Fruit fly (Drosophila melanogaster): ENCODE data around the gene sov.

The sov gene

DNA sequence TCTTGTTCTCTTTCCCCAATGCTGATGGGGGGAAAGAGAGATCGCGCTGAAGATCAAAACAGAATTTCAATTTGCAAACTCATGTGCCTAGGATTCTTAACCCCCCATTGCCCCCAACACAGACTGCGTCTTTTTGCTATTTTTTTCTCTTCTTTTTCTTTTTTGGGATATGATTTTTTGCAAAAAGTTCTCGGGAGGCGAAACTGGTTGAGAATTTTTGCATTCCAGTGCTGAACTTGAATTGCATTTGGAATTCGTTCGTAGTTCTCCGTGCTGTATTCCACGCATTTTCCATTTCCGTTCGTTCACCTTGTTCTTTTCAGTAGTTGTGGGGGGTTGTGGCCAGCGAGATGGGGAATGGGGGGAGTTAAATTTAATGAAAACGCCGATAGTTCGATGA, 48.0 kb upstream of the sov start (continued):
- TF ChIP-seq CG7368 (GFP tag; optimal IDR thresholded peaks at IDR 0.05) (no peak), cyc (GFP tag; optimal IDR thresholded peaks at IDR 0.05) (no peak), Sox102F (GFP tag; optimal IDR thresholded peaks at IDR 0.05) (no peak), fd59A (GFP tag; optimal IDR thresholded peaks at IDR 0.05) (peak; percentile 18), esn (GFP tag; optimal IDR thresholded peaks at IDR 0.05) (no peak), Smox (GFP tag; optimal IDR thresholded peaks at IDR 0.05) (no peak), Hr38 (GFP tag; optimal IDR thresholded peaks at IDR 0.05) (no peak), CG6792 (GFP tag; optimal IDR thresholded peaks at IDR 0.05) (no peak), CG11762 (GFP tag; optimal IDR thresholded peaks at IDR 0.05; ENCODE audit: insufficient read depth) (no peak), pdm3 (GFP tag; optimal IDR thresholded peaks at IDR 0.05) (no peak), Met (GFP tag; optimal IDR thresholded peaks at IDR 0.05) (no peak), fkh (GFP tag; optimal IDR thresholded peaks at IDR 0.05) (no peak), CG11902 (GFP tag; optimal IDR thresholded peaks at IDR 0.05) (no peak), CG3032 (tag; optimal IDR thresholded peaks at IDR 0.05) (peak; percentile 34), salr (GFP tag; optimal IDR thresholded peaks at IDR 0.05) (peak in 1 of 2 experiments; percentile 2), Hr39 (GFP tag; optimal IDR thresholded peaks at IDR 0.05) (no peak), CG11294 (GFP tag; IDR thresholded peaks at IDR 0.05) (no peak), CG8119 (GFP tag; IDR thresholded peaks at IDR 0.05) (peak; percentile 62; the same call in 2 of the 3 replicates), lz (GFP tag; optimal IDR thresholded peaks at IDR 0.05) (no peak), vri (GFP tag; optimal IDR thresholded peaks at IDR 0.05) (no peak), CG6808 (GFP tag; optimal IDR thresholded peaks at IDR 0.05) (peak; percentile 75), CG32006 (GFP tag; optimal IDR thresholded peaks at IDR 0.05) (peak; percentile 10), Ets21C (GFP tag; optimal IDR thresholded peaks at IDR 0.05) (no peak), CG1621 (tag; optimal IDR thresholded peaks at IDR 0.05) (peak; percentile 68), dac (GFP tag; optimal IDR thresholded peaks at IDR 0.05) (no peak), Ets96B (tag; optimal IDR thresholded peaks at IDR 0.05) (peak; percentile 50), CG16779 (tag; optimal IDR thresholded peaks at IDR 0.05) (peak; percentile 50), Lpt (GFP tag; optimal IDR thresholded peaks at IDR 0.05) (peak; percentile 74)

DNA sequence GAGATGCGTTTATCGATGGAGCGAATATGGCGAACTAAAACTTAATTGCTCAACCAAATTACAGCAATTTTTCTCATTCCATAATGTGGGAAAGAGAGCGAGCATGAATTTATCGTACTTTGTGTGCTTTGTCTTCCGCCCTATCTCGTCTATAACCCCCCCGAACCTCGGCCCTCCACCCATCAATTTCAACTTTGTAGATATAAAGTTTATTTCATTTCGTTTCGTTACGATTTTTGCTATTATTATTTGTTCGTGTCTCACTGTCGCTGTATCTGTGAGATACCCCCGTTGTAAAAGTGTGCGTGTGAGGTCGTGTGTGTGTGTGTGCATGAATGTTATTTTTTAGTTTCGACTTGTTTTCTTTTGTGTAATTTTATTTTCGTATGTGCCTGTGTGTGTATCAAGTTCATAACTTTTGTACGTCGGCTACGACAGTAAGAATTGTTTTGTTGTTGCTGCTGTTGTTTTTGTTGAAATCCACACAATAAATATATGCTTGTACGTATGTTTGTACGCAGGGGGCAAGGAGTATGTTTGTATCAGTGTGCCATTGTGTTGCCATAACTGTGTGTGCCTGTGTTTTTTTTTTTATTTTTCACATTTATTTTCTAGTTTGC, 47.4 kb upstream of the sov start:
- TF ChIP-seq dsx (GFP tag; optimal IDR thresholded peaks at IDR 0.05; ENCODE audit: poor library complexity, severe bottlenecking) (no peak), CG16779 (tag; optimal IDR thresholded peaks at IDR 0.05) (peak; percentile 30), CG10669 (GFP tag; optimal IDR thresholded peaks at IDR 0.05) (no peak), acj6 (GFP tag; optimal IDR thresholded peaks at IDR 0.05) (no peak), Eip93F (GFP tag; optimal IDR thresholded peaks at IDR 0.05) (no peak), topi (GFP tag; optimal IDR thresholded peaks at IDR 0.05) (no peak), CG31627 (GFP tag; optimal IDR thresholded peaks at IDR 0.05) (no peak), CG6276 (GFP tag; optimal IDR thresholded peaks at IDR 0.05) (peak; percentile 14), fkh (GFP tag; optimal IDR thresholded peaks at IDR 0.05) (peak; percentile 81), CG32006 (GFP tag; optimal IDR thresholded peaks at IDR 0.05) (peak; percentile 17), salr (GFP tag; optimal IDR thresholded peaks at IDR 0.05) (no peak), Lpt (GFP tag; optimal IDR thresholded peaks at IDR 0.05) (no peak), Sox102F (GFP tag; optimal IDR thresholded peaks at IDR 0.05) (no peak), Hr38 (GFP tag; optimal IDR thresholded peaks at IDR 0.05) (no peak), svp (GFP tag) (no peak), Eip78C (GFP tag) (peak; percentile 43), CG11902 (GFP tag; optimal IDR thresholded peaks at IDR 0.05) (no peak)

Data from whole organism, prepupa.